Worm (Caenorhabditis elegans) whole organism, L2 larva: Measurements from ENCODE around the gene col-69.

Experiments
- nhr-12 ChIP-seq: fragments of 150-350 bp; optimal IDR thresholded peaks from 2 replicates; lab custom pipeline; 2014; ENCODE audit warnings: missing biosample characterization, missing genetic modification characterization
- nhr-129 ChIP-seq: fragments of 150-350 bp; optimal IDR thresholded peaks from 2 replicates; lab custom pipeline; 2014; ENCODE audit warnings: missing biosample characterization, missing genetic modification characterization
- skn-1 ChIP-seq: sonication (generic microtip); optimal IDR thresholded peaks from 2 replicates; lab custom pipeline; 2017; ENCODE audit warnings: missing biosample characterization, missing genetic modification characterization
- snpc-4 ChIP-seq: fragments of 150-350 bp; optimal IDR thresholded peaks from 2 replicates; lab custom pipeline; 2014; ENCODE audit warnings: missing biosample characterization, missing genetic modification characterization

- TF ChIP-seq nhr-12 (tag; lab: Kevin White, UChicago) = no peak
- TF ChIP-seq nhr-129 (tag; lab: Kevin White, UChicago) = no peak
- TF ChIP-seq skn-1 (tag; lab: Kevin White, UChicago) = no peak
- TF ChIP-seq snpc-4 (tag; lab: Kevin White, UChicago) = no peak
These were observed at the start of gene col-69 for ce11 chrII:305645-306044.
